Fruit fly (Drosophila melanogaster) whole organism, adult: Measurements from ENCODE around the gene Rpt5.

ENCODE experiments used
- CG11617 ChIP-seq: fragments of 200-800 bp; sonication (Bioruptor generic); optimal IDR thresholded peaks from 2 replicates; lab custom pipeline; 2017; ENCODE audit warnings: mild to moderate bottlenecking, missing biosample characterization, missing genetic modification reagents, missing genetic modification characterization
- CG12768 ChIP-seq: fragments of 200-800 bp; sonication (Bioruptor generic); optimal IDR thresholded peaks from 2 replicates; lab custom pipeline; 2017; ENCODE audit warnings: missing biosample characterization, missing genetic modification characterization, mild to moderate bottlenecking, moderate library complexity, missing genetic modification reagents
- CG14711 ChIP-seq: fragments of 200-800 bp; sonication (Bioruptor generic); optimal IDR thresholded peaks from 2 replicates; lab custom pipeline; 2018; ENCODE audit warnings: missing biosample characterization, mild to moderate bottlenecking, missing genetic modification characterization, moderate library complexity
- CG1620 ChIP-seq: fragments of 200-800 bp; sonication (Bioruptor generic); optimal IDR thresholded peaks from 2 replicates; lab custom pipeline; 2016; ENCODE audit warnings: missing biosample characterization, missing genetic modification characterization
- CG33017 ChIP-seq: fragments of 200-800 bp; sonication (Bioruptor generic); optimal IDR thresholded peaks from 2 replicates; lab custom pipeline; 2018; ENCODE audit warnings: missing biosample characterization, mild to moderate bottlenecking, missing genetic modification characterization, moderate library complexity
- CG5204 ChIP-seq: fragments of 200-800 bp; sonication (Bioruptor generic); optimal IDR thresholded peaks from 2 replicates; lab custom pipeline; 2016; ENCODE audit warnings: missing biosample characterization, missing genetic modification characterization
- CG7045 ChIP-seq: fragments of 200-800 bp; sonication (Bioruptor generic); optimal IDR thresholded peaks from 2 replicates; lab custom pipeline; 2017; ENCODE audit warnings: missing biosample characterization, mild to moderate bottlenecking, missing genetic modification characterization
- CG7101 ChIP-seq: fragments of 200-800 bp; sonication (Bioruptor generic); optimal IDR thresholded peaks from 2 replicates; lab custom pipeline; 2018; ENCODE audit warnings: missing biosample characterization, mild to moderate bottlenecking, missing genetic modification characterization, moderate library complexity
- Clk ChIP-seq: fragments of 200-800 bp; sonication (Bioruptor generic); optimal IDR thresholded peaks from 2 replicates; lab custom pipeline; 2017; ENCODE audit warnings: missing biosample characterization, missing genetic modification characterization
- Crg-1 ChIP-seq: fragments of 200-800 bp; sonication (Bioruptor generic); optimal IDR thresholded peaks from 2 replicates; lab custom pipeline; 2016; ENCODE audit warnings: missing biosample characterization, missing genetic modification characterization
- Hr96 ChIP-seq: fragments of 200-800 bp; sonication (Bioruptor generic); optimal IDR thresholded peaks from 2 replicates; lab custom pipeline; 2016; ENCODE audit warnings: missing biosample characterization, missing genetic modification characterization
- Mnt ChIP-seq: fragments of 200-800 bp; sonication (Bioruptor generic); optimal IDR thresholded peaks from 2 replicates; lab custom pipeline; 2016; ENCODE audit warnings: missing biosample characterization, mild to moderate bottlenecking, missing genetic modification characterization
- bab1 ChIP-seq: fragments of 200-800 bp; sonication (Bioruptor generic); optimal IDR thresholded peaks from 3 replicates; lab custom pipeline; 2019; ENCODE audit warnings: missing biosample characterization, mild to moderate bottlenecking, missing genetic modification characterization, moderate library complexity
- cic ChIP-seq: fragments of 200-800 bp; sonication (Bioruptor generic); optimal IDR thresholded peaks from 2 replicates; lab custom pipeline; 2017; ENCODE audit warnings: missing biosample characterization, mild to moderate bottlenecking, missing genetic modification characterization, moderate library complexity
- cnc ChIP-seq, 2 experiments: fragments of >200 bp; optimal IDR thresholded peaks; 2 replicates each; lab custom pipeline; 2017
- kay ChIP-seq: fragments of 200-800 bp; sonication (Bioruptor generic); peaks from one replicate; lab custom pipeline; 2016; ENCODE audit warnings: missing biosample characterization, missing genetic modification characterization, borderline replicate concordance
- ovo ChIP-seq: fragments of 200-800 bp; sonication (Bioruptor generic); optimal IDR thresholded peaks from 2 replicates; lab custom pipeline; 2016; ENCODE audit warnings: missing biosample characterization, missing genetic modification characterization
- pad ChIP-seq: fragments of 200-800 bp; sonication (Bioruptor generic); optimal IDR thresholded peaks from 3 replicates; lab custom pipeline; 2017; ENCODE audit warnings: missing biosample characterization, missing genetic modification characterization, mild to moderate bottlenecking, moderate library complexity, missing genetic modification reagents
- tj ChIP-seq: fragments of 200-800 bp; sonication (Bioruptor generic); optimal IDR thresholded peaks from 3 replicates; lab custom pipeline; 2017; ENCODE audit warnings: missing biosample characterization, mild to moderate bottlenecking, missing genetic modification characterization, moderate library complexity
- toe ChIP-seq: fragments of 200-800 bp; sonication (Bioruptor generic); optimal IDR thresholded peaks from 2 replicates; lab custom pipeline; 2016; ENCODE audit warnings: missing biosample characterization, missing genetic modification characterization

Gene Rpt5

dm6 chr3R:23733771-23734170 lies 18.9 kb upstream of the Rpt5 start:
- TF ChIP-seq cnc (optimal IDR thresholded peaks at IDR 0.05; lab: Kevin White, UChicago) (no peak), CG7045 (GFP tag; lab: Kevin White, UChicago) (no peak), bab1 (GFP tag; lab: Kevin White, UChicago) (no peak), Clk (GFP tag; lab: Kevin White, UChicago) (no peak), Hr96 (no peak), kay (no peak), pad (no peak), CG5204 (GFP tag; lab: Kevin White, UChicago) (no peak), Mnt (GFP tag; lab: Kevin White, UChicago) (no peak), CG7101 (tag; lab: Kevin White, UChicago) (no peak), CG11617 (GFP tag; lab: Kevin White, UChicago) (no peak), toe (GFP tag; lab: Kevin White, UChicago) (no peak), tj (GFP tag; lab: Kevin White, UChicago) (no peak), Crg-1 (no peak), CG14711 (no peak), CG12768 (GFP tag; lab: Kevin White, UChicago) (no peak), CG1620 (no peak)

- TF ChIP-seq ovo (GFP tag; lab: Kevin White, UChicago) (no peak), Hr96 (no peak)
Measured at dm6 chr3R:23734573-23735404, 17.9 kb upstream of the Rpt5 start.

dm6 chr3R:23735648-23736047 lies 17.0 kb upstream of the Rpt5 start:
- no peak for TF ChIP-seq cic

dm6 chr3R:23736365-23736764 lies 16.3 kb upstream of the Rpt5 start:
- no peak for TF ChIP-seq CG12768 (GFP tag; lab: Kevin White, UChicago)
- no peak for TF ChIP-seq CG11617 (GFP tag; lab: Kevin White, UChicago)
- no peak for TF ChIP-seq cnc (optimal IDR thresholded peaks at IDR 0.05; lab: Kevin White, UChicago)
- no peak for TF ChIP-seq CG33017 (tag; lab: Kevin White, UChicago)
- no peak for TF ChIP-seq kay
- no peak for TF ChIP-seq bab1 (GFP tag; lab: Kevin White, UChicago)
- TF ChIP-seq Clk (GFP tag; lab: Kevin White, UChicago): no peak

- TF ChIP-seq CG5204 (GFP tag; lab: Kevin White, UChicago) (no peak), Mnt (GFP tag; lab: Kevin White, UChicago) (no peak), kay (no peak), Hr96 (no peak), CG1620 (no peak), ovo (GFP tag; lab: Kevin White, UChicago) (no peak), Clk (GFP tag; lab: Kevin White, UChicago) (no peak), CG12768 (GFP tag; lab: Kevin White, UChicago) (no peak), bab1 (GFP tag; lab: Kevin White, UChicago) (no peak), CG33017 (tag; lab: Kevin White, UChicago) (no peak), CG7045 (GFP tag; lab: Kevin White, UChicago) (no peak), tj (GFP tag; lab: Kevin White, UChicago) (no peak), pad (no peak), Crg-1 (no peak), CG7101 (tag; lab: Kevin White, UChicago) (no peak), CG14711 (no peak), cic (no peak), toe (GFP tag; lab: Kevin White, UChicago) (no peak), CG11617 (GFP tag; lab: Kevin White, UChicago) (no peak)
Measured at dm6 chr3R:23737676-23738574, 14.8 kb upstream of the Rpt5 start.

- TF ChIP-seq cic: no peak
- TF ChIP-seq CG5204 (GFP tag; lab: Kevin White, UChicago): no peak
- no peak for TF ChIP-seq CG7045 (GFP tag; lab: Kevin White, UChicago)
- TF ChIP-seq bab1 (GFP tag; lab: Kevin White, UChicago): no peak
- TF ChIP-seq CG11617 (GFP tag; lab: Kevin White, UChicago): no peak
- no peak for TF ChIP-seq Crg-1
- TF ChIP-seq CG14711: no peak
- no peak for TF ChIP-seq Clk (GFP tag; lab: Kevin White, UChicago)
- TF ChIP-seq toe (GFP tag; lab: Kevin White, UChicago): no peak
- TF ChIP-seq CG12768 (GFP tag; lab: Kevin White, UChicago): no peak
- no peak for TF ChIP-seq CG33017 (tag; lab: Kevin White, UChicago)
- no peak for TF ChIP-seq tj (GFP tag; lab: Kevin White, UChicago)
- TF ChIP-seq Hr96: no peak
- TF ChIP-seq Mnt (GFP tag; lab: Kevin White, UChicago): no peak
Measured at dm6 chr3R:23740968-23741367, 11.7 kb upstream of the Rpt5 start.
